Worm (Caenorhabditis elegans) whole organism, young adult: ENCODE measurements around the gene rbm-39.

Source experiments
- B0336.3 ChIP-seq: fragments of 200-800 bp; sonication (Bioruptor generic); IDR thresholded peaks from 2 replicates; pipeline ENCODE4 v1.3.6; 2022; ENCODE audit warnings: missing genetic modification characterization, missing compliant biosample characterization
- C17E4.6 ChIP-seq: fragments of 200-800 bp; sonication (Bioruptor generic); IDR thresholded peaks from 2 replicates; pipeline ENCODE4 v1.3.6; 2022; ENCODE audit warnings: missing genetic modification reagents, missing genetic modification characterization, missing compliant biosample characterization
- F33H1.4 ChIP-seq: fragments of 200-800 bp; sonication (Bioruptor generic); IDR thresholded peaks from 2 replicates; pipeline ENCODE4 v1.3.6; 2022; ENCODE audit warnings: missing genetic modification reagents, missing genetic modification characterization, missing compliant biosample characterization
- F39B2.1 ChIP-seq: fragments of 200-800 bp; sonication (Bioruptor generic); IDR thresholded peaks from 2 replicates; pipeline ENCODE4 v1.3.6; 2022; ENCODE audit warnings: missing genetic modification reagents, missing genetic modification characterization, missing compliant biosample characterization
- F49E8.2 ChIP-seq: sonication (generic microtip); optimal IDR thresholded peaks from 3 replicates; lab custom pipeline; 2017; ENCODE audit warnings: missing genetic modification characterization, mild to moderate bottlenecking, missing compliant biosample characterization, antibody characterized with exemption, moderate library complexity; ENCODE audit not compliant: insufficient read depth
- F52B5.7 ChIP-seq: sonication (generic microtip); optimal IDR thresholded peaks from 2 replicates; lab custom pipeline; 2016; ENCODE audit warnings: mild to moderate bottlenecking, missing genetic modification characterization, missing compliant biosample characterization
- K12H6.12 ChIP-seq: fragments of 200-800 bp; sonication (Bioruptor generic); optimal IDR thresholded peaks from 2 replicates; lab custom pipeline; 2018; ENCODE audit warnings: mild to moderate bottlenecking, missing genetic modification characterization, missing compliant biosample characterization
- Y53G8AR.9 ChIP-seq: fragments of 200-800 bp; sonication (Bioruptor generic); conservative IDR thresholded peaks from 2 replicates; pipeline ENCODE4 v1.3.6; 2022; ENCODE audit warnings: missing genetic modification reagents, missing genetic modification characterization, missing compliant biosample characterization
- Y79H2A.3 ChIP-seq: fragments of 200-800 bp; sonication (Bioruptor generic); conservative IDR thresholded peaks from 2 replicates; pipeline ENCODE4 v1.3.6; 2022; ENCODE audit warnings: missing genetic modification reagents, missing genetic modification characterization, missing compliant biosample characterization
- attf-3 ChIP-seq: fragments of 200-800 bp; sonication (Bioruptor generic); conservative IDR thresholded peaks from 2 replicates; pipeline ENCODE4 v1.3.6; 2022; ENCODE audit warnings: missing genetic modification reagents, missing genetic modification characterization, missing compliant biosample characterization
- attf-5 ChIP-seq: fragments of 200-800 bp; sonication (Bioruptor generic); optimal IDR thresholded peaks from 2 replicates; lab custom pipeline; 2018; ENCODE audit warnings: mild to moderate bottlenecking, missing genetic modification characterization, missing compliant biosample characterization
- cebp-2 ChIP-seq: fragments of 200-800 bp; sonication (Bioruptor generic); IDR thresholded peaks from 2 replicates; pipeline ENCODE4 v1.3.6; 2022; ENCODE audit warnings: missing genetic modification characterization, missing compliant biosample characterization
- dox-1 ChIP-seq: fragments of 200-800 bp; sonication (Bioruptor generic); IDR thresholded peaks from 2 replicates; pipeline ENCODE4 v1.3.6; 2022; ENCODE audit warnings: missing genetic modification reagents, missing genetic modification characterization, missing compliant biosample characterization
- egrh-3 ChIP-seq: fragments of 200-800 bp; sonication (Bioruptor generic); IDR thresholded peaks from 2 replicates; pipeline ENCODE4 v1.3.6; 2022; ENCODE audit warnings: missing genetic modification reagents, missing genetic modification characterization, missing compliant biosample characterization
- him-1 ChIP-seq: sonication (generic microtip); optimal IDR thresholded peaks from 2 replicates; lab custom pipeline; 2016; ENCODE audit warnings: missing genotype, missing genetic modification reagents, missing genetic modification characterization, missing compliant biosample characterization
- hmg-20 ChIP-seq: fragments of 200-800 bp; sonication (Bioruptor generic); IDR thresholded peaks from 2 replicates; pipeline ENCODE4 v1.3.6; 2022; ENCODE audit warnings: missing genetic modification reagents, missing genetic modification characterization, missing compliant biosample characterization
- hsf-1 ChIP-seq: fragments of 200-800 bp; sonication (Bioruptor generic); IDR thresholded peaks from 2 replicates; pipeline ENCODE4 v1.3.6; 2022; ENCODE audit warnings: missing genetic modification reagents, missing genetic modification characterization, missing compliant biosample characterization
- let-526 ChIP-seq: fragments of 200-800 bp; sonication (Bioruptor generic); IDR thresholded peaks from 2 replicates; pipeline ENCODE4 v1.3.6; 2022; ENCODE audit warnings: missing genetic modification reagents, missing genetic modification characterization, missing compliant biosample characterization
- lin-26 ChIP-seq: fragments of 200-800 bp; sonication (Bioruptor generic); IDR thresholded peaks from 2 replicates; pipeline ENCODE4 v1.3.6; 2022; ENCODE audit warnings: missing genetic modification reagents, missing genetic modification characterization, missing compliant biosample characterization
- lsl-1 ChIP-seq: fragments of 200-800 bp; sonication (Bioruptor generic); optimal IDR thresholded peaks from 2 replicates; lab custom pipeline; 2018; ENCODE audit warnings: mild to moderate bottlenecking, missing genetic modification characterization, moderate library complexity, missing compliant biosample characterization
- mcd-1 ChIP-seq: fragments of 200-800 bp; sonication (Bioruptor generic); IDR thresholded peaks from 2 replicates; pipeline ENCODE4 v1.3.6; 2022; ENCODE audit warnings: missing genetic modification reagents, missing genetic modification characterization, missing compliant biosample characterization
- mes-4 ChIP-seq: sonication (generic microtip); optimal IDR thresholded peaks from 2 replicates; lab custom pipeline; 2016; ENCODE audit warnings: missing genotype, missing genetic modification characterization, missing compliant biosample characterization
- nfyb-1 ChIP-seq: fragments of 200-800 bp; sonication (Bioruptor generic); IDR thresholded peaks from 2 replicates; pipeline ENCODE4 v1.3.6; 2022; ENCODE audit warnings: missing genetic modification reagents, missing genetic modification characterization, missing compliant biosample characterization
- nhr-120 ChIP-seq: fragments of 200-800 bp; sonication (Bioruptor generic); IDR thresholded peaks from 2 replicates; pipeline ENCODE4 v1.3.6; 2022; ENCODE audit warnings: missing genetic modification characterization, missing compliant biosample characterization
- rpc-1 ChIP-seq, 2 experiments: fragments of 150-350 bp in 1 of 2; sonication (generic microtip) in 1 of 2; optimal IDR thresholded peaks; 2 replicates each; lab custom pipeline; 2014 to 2018; ENCODE audit warnings: missing biosample characterization in 1 of 2, missing genetic modification characterization in 1 of 2, missing genetic modification reagents in 1 of 2, missing genotype in 1 of 2
- snpc-4 ChIP-seq, 5 experiments: fragments of 150-350 bp in 1 of 5; sonication (generic microtip) in 4 of 5; optimal IDR thresholded peaks; 2 replicates each; lab custom pipeline; 2014 to 2018; ENCODE audit warnings: missing genetic modification characterization in 5 of 5, missing biosample characterization in 3 of 5, antibody characterized with exemption in 2 of 5, mild to moderate bottlenecking in 2 of 5, missing compliant biosample characterization in 2 of 5, missing genotype in 2 of 5, moderate library complexity in 2 of 5, missing genetic modification reagents in 1 of 5
- somi-1 ChIP-seq: fragments of 200-800 bp; sonication (Bioruptor generic); optimal IDR thresholded peaks from 2 replicates; lab custom pipeline; 2018; ENCODE audit warnings: mild to moderate bottlenecking, missing genetic modification characterization, missing compliant biosample characterization
- zfh-2 ChIP-seq: fragments of 200-800 bp; sonication (Bioruptor generic); conservative IDR thresholded peaks from 2 replicates; pipeline ENCODE4 v1.3.6; 2022; ENCODE audit warnings: missing genetic modification reagents, missing genetic modification characterization, missing compliant biosample characterization
- ztf-6 ChIP-seq: fragments of 200-800 bp; sonication (Bioruptor generic); IDR thresholded peaks from 2 replicates; pipeline ENCODE4 v1.3.6; 2022; ENCODE audit warnings: missing genetic modification reagents, missing genetic modification characterization, missing compliant biosample characterization

The rbm-39 gene

DNA sequence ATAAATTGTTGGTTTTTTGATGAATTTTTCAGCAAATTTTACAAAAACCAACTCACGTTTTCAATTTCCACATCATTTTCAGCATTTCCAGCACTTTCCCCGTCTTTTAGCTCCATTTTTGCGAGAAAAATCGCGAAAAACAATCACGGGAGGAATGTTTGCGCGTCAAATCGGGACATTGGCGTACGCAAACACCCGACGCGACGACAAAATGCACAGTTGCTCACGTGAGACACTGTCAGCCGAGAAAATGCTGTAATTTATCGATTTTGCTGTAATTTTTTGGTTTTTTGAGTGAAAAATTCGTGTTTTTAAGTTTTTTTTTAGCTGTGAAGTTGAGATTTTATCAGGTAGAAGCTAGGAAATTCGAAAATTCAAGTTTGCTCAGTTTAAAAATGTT lies 2.9 kb upstream of the rbm-39 start, which contains the start of gene Y55F3AM.9 (continued):
- peak; percentile 48 for TF ChIP-seq attf-5 (GFP tag; lab: Kevin White, UChicago)

ce11 chrIV:1010212-1010611 lies 2.2 kb upstream of the rbm-39 start, which contains the start of gene atg-3:
Gene atg-3, plus strand, starts transcription at chrIV:1010512.
- TF ChIP-seq C17E4.6 (GFP tag; lab: Robert Waterston, UW) (no peak), lsl-1 (GFP tag; lab: Kevin White, UChicago) (peak; percentile 21)
- TF ChIP-seq, all 124 proteins: peak for 1

DNA sequence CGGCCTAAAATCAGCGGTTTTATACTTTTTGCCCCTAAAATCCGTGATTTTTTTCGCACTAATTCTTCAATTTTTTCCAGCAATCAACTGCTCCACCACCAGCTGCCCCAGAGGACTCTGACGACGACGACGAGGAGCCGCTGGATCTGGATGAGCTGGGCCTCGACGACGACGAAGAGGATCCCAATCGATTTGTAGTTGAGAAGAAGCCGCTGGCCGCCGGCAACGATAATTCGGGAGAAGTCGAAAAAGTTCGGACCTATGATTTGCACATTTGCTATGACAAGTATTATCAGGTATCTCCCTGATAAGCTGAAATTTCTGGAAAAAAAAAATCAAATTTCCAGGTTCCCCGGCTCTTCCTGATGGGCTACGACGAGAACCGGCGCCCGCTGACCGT lies 648 bp upstream of the rbm-39 start:
- TF ChIP-seq zfh-2 (GFP tag; lab: Robert Waterston, UW): peak; percentile 61
- 0 out of 2 replicates have a peak, but pooled peaks have one; percentile 15 for TF ChIP-seq hsf-1 (GFP tag; lab: Robert Waterston, UW)
- no peak for TF ChIP-seq mes-4 (tag; lab: Kevin White, UChicago)

DNA sequence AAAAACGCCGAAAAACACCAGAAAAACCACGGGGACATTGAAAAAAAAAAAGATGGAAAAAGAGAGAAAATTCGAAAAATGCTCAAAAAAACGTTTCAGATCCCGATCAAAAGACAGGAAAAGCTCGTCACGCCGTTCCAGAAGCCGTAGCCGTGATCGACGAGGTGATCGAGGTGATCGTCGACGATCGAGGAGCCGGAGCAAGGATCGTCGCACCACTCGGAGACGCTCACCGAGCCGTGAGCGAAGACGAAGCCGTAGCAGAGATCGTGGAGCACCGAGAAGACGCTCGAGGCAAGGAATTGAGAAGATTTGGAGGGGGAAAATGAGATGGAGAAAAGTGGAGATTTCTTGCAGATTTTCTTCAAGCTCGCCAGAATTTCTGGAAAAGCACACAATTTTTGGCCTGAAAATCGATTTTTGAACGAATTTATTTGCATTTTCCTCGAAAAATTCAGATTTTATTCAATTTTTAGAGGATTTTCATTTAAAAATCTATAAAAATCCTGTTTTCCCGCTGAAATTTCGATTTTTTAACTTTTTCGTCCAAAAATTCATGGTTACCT lies 892 bp downstream of the rbm-39 start:
- TF ChIP-seq snpc-4 (GFP tag; optimal IDR thresholded peaks at IDR 0.05; lab: Kevin White, UChicago) (no peak), snpc-4 (tag; optimal IDR thresholded peaks at IDR 0.05; lab: Kevin White, UChicago) (no peak), Y53G8AR.9 (GFP tag; lab: Robert Waterston, UW) (no peak), egrh-3 (GFP tag; lab: Robert Waterston, UW) (peak; percentile 40; the same call in 1 of the 2 replicates), zfh-2 (GFP tag; lab: Robert Waterston, UW) (peak; percentile 66)

DNA sequence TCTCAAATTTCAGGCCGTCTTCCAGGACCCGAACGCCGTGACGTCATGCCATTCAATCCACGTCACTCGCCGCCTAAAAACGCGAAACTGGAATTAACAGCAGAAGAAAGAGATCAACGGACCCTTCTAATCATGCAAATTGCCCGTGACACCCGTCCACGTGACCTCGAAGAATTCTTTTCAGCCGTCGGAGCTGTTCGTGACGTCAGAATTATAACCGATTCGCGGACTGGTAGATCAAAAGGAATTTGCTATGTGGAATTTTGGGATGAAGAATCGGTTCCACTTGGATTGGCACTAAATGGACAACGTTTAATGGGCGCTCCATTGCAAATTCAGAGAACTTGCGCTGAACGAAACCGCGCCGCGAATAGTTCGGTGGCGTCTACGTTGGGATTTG lies 3.0 kb downstream of the rbm-39 start:
- TF ChIP-seq rpc-1 (optimal IDR thresholded peaks at IDR 0.05; lab: Kevin White, UChicago) (no peak), rpc-1 (tag; optimal IDR thresholded peaks at IDR 0.05; lab: Kevin White, UChicago) (no peak), dox-1 (GFP tag; lab: Robert Waterston, UW) (no peak), nfyb-1 (GFP tag; lab: Robert Waterston, UW) (no peak), let-526 (GFP tag; lab: Robert Waterston, UW) (no peak)

ce11 chrIV:1019801-1020200 lies 7.4 kb downstream of the rbm-39 start:
- no peak for TF ChIP-seq F49E8.2
- TF ChIP-seq F39B2.1 (GFP tag; lab: Robert Waterston, UW): no peak
- TF ChIP-seq dox-1 (GFP tag; lab: Robert Waterston, UW): 0 out of 2 replicates have a peak, but pooled peaks have one; percentile 20
- TF ChIP-seq cebp-2 (GFP tag; lab: Robert Waterston, UW): peak; percentile 62; the same call in 1 of the 2 replicates
- no peak for TF ChIP-seq nhr-120
- TF ChIP-seq hmg-20: 0 out of 2 replicates have a peak, but pooled peaks have one; percentile 14
- TF ChIP-seq F33H1.4 (GFP tag; lab: Robert Waterston, UW): no peak
- TF ChIP-seq lin-26 (GFP tag; lab: Robert Waterston, UW): no peak
- peak; percentile 53 for TF ChIP-seq zfh-2 (GFP tag; lab: Robert Waterston, UW)
- TF ChIP-seq F52B5.7 (tag; lab: Kevin White, UChicago): no peak
- TF ChIP-seq ztf-6 (GFP tag; lab: Robert Waterston, UW): no peak
- no peak for TF ChIP-seq attf-3
- TF ChIP-seq Y79H2A.3 (GFP tag; lab: Robert Waterston, UW): no peak
- no peak for TF ChIP-seq K12H6.12
- no peak for TF ChIP-seq B0336.3
- TF ChIP-seq somi-1 (GFP tag; lab: Kevin White, UChicago): no peak
- peak; percentile 54 for TF ChIP-seq him-1 (tag; lab: Kevin White, UChicago)
- TF ChIP-seq mcd-1 (GFP tag; lab: Robert Waterston, UW): peak; percentile 34; the same call in 1 of the 2 replicates
